Fruit fly (Drosophila melanogaster): ENCODE results near the gene Rcc1.
A peak's percentile ranks its signal among the peaks of the same experiment; 100 is the strongest.

The Rcc1 gene

dm6 chr3L:5974575-5975421 lies 42.2 kb upstream of the Rcc1 start (continued):
- no peak for TF ChIP-seq CG7987 (GFP tag; optimal IDR thresholded peaks at IDR 0.05)
- no peak for TF ChIP-seq pfk (GFP tag; optimal IDR thresholded peaks at IDR 0.05)
- no peak for TF ChIP-seq Lim3 (GFP tag; IDR thresholded peaks at IDR 0.05)
- no peak for TF ChIP-seq Trl (optimal IDR thresholded peaks at IDR 0.05)
- peak; percentile 25 for TF ChIP-seq Trl (GFP tag; optimal IDR thresholded peaks at IDR 0.05)
- peak in 1 of 2 experiments; percentile 76 for TF ChIP-seq eve (GFP tag; optimal IDR thresholded peaks at IDR 0.05)
- TF ChIP-seq CG2199 (GFP tag; IDR thresholded peaks at IDR 0.05): peak; percentile 71; the same call in 1 of the 3 replicates
- TF ChIP-seq danr (GFP tag; IDR thresholded peaks at IDR 0.05): 0 out of 2 replicates have a peak, but pooled peaks have one; percentile 5
- TF ChIP-seq NC2β (GFP tag; optimal IDR thresholded peaks at IDR 0.05): peak; percentile 69
- TF ChIP-seq E2f2 (GFP tag; IDR thresholded peaks at IDR 0.05): peak; percentile 32; the same call in 1 of the 2 replicates
- no peak for TF ChIP-seq Aef1 (GFP tag; IDR thresholded peaks at IDR 0.05)
- no peak for TF ChIP-seq Atf6 (GFP tag; IDR thresholded peaks at IDR 0.05)
- no peak for TF ChIP-seq CG4282 (GFP tag; optimal IDR thresholded peaks at IDR 0.05)
- no peak for TF ChIP-seq pzg (GFP tag; optimal IDR thresholded peaks at IDR 0.05)
- TF ChIP-seq CG13894 (tag; optimal IDR thresholded peaks at IDR 0.05): no peak
- TF ChIP-seq CG8765 (GFP tag; IDR thresholded peaks at IDR 0.05): no peak
- TF ChIP-seq stc (GFP tag; IDR thresholded peaks at IDR 0.05): no peak; the same call in 1 of the 2 replicates
- TF ChIP-seq CG18619 (GFP tag; optimal IDR thresholded peaks at IDR 0.05): peak; percentile 28
- peak; percentile 33 for TF ChIP-seq CoRest (tag; optimal IDR thresholded peaks at IDR 0.05)
- TF ChIP-seq kni (GFP tag; optimal IDR thresholded peaks at IDR 0.05): peak; percentile 77
- no peak for TF ChIP-seq Adf1 (GFP tag; IDR thresholded peaks at IDR 0.05)
- TF ChIP-seq pnt (GFP tag; optimal IDR thresholded peaks at IDR 0.05): peak; percentile 14
- no peak for TF ChIP-seq CG30020 (tag; optimal IDR thresholded peaks at IDR 0.05)
- TF ChIP-seq dmrt99B (tag; optimal IDR thresholded peaks at IDR 0.05): peak; percentile 25
- TF ChIP-seq lbe (GFP tag; optimal IDR thresholded peaks at IDR 0.05): no peak
- peak; percentile 29 for TF ChIP-seq CG8924 (tag; optimal IDR thresholded peaks at IDR 0.05)
- no peak for TF ChIP-seq gro (GFP tag; optimal IDR thresholded peaks at IDR 0.05)
- peak; percentile 66; the same call in 1 of the 2 replicates for TF ChIP-seq Nf-YA (GFP tag; IDR thresholded peaks at IDR 0.05)
- TF ChIP-seq B-H1 (GFP tag; IDR thresholded peaks at IDR 0.05): no peak
- peak; percentile 43 for TF ChIP-seq bab2 (GFP tag; optimal IDR thresholded peaks at IDR 0.05)
- TF ChIP-seq CG10543 (GFP tag; optimal IDR thresholded peaks at IDR 0.05): peak; percentile 27
- peak; percentile 69 for TF ChIP-seq CG33213 (GFP tag; optimal IDR thresholded peaks at IDR 0.05)
- TF ChIP-seq CG17385 (GFP tag; optimal IDR thresholded peaks at IDR 0.05): no peak
- TF ChIP-seq CG10565 (GFP tag; optimal IDR thresholded peaks at IDR 0.05): no peak
- no peak for TF ChIP-seq CG4404 (GFP tag; IDR thresholded peaks at IDR 0.05)
- TF ChIP-seq CG12659 (GFP tag; optimal IDR thresholded peaks at IDR 0.05): peak; percentile 14
- peak; percentile 85 for TF ChIP-seq CG15696 (tag; optimal IDR thresholded peaks at IDR 0.05)
- no peak for TF ChIP-seq klu (GFP tag; IDR thresholded peaks at IDR 0.05)
- TF ChIP-seq ATbp (GFP tag; optimal IDR thresholded peaks at IDR 0.05): peak; percentile 86
- no peak for TF ChIP-seq zfh2 (GFP tag; optimal IDR thresholded peaks at IDR 0.05)
- TF ChIP-seq ham (GFP tag; IDR thresholded peaks at IDR 0.05): no peak
- TF ChIP-seq D (optimal IDR thresholded peaks at IDR 0.05): no peak
- TF ChIP-seq D (GFP tag; optimal IDR thresholded peaks at IDR 0.05): peak; percentile 65
- TF ChIP-seq HLH3B (GFP tag; IDR thresholded peaks at IDR 0.05): peak; percentile 48; the same call in 1 of the 2 replicates
- TF ChIP-seq CG9817 (tag; optimal IDR thresholded peaks at IDR 0.05): no peak
- TF ChIP-seq prd (optimal IDR thresholded peaks at IDR 0.05): no peak
- peak; percentile 26; the same call in 1 of the 3 replicates for TF ChIP-seq prd (GFP tag; IDR thresholded peaks at IDR 0.05)
- no peak for TF ChIP-seq CG30403 (GFP tag; optimal IDR thresholded peaks at IDR 0.05)
- TF ChIP-seq jumu (GFP tag; optimal IDR thresholded peaks at IDR 0.05): no peak
- peak; percentile 50 for TF ChIP-seq CG8089 (GFP tag; optimal IDR thresholded peaks at IDR 0.05)
- TF ChIP-seq CG8944 (GFP tag; optimal IDR thresholded peaks at IDR 0.05): no peak

Measured in whole organism, embryonic.